Worm (Caenorhabditis elegans): ENCODE data around the gene F57A10.4.

Gene F57A10.4

DNA sequence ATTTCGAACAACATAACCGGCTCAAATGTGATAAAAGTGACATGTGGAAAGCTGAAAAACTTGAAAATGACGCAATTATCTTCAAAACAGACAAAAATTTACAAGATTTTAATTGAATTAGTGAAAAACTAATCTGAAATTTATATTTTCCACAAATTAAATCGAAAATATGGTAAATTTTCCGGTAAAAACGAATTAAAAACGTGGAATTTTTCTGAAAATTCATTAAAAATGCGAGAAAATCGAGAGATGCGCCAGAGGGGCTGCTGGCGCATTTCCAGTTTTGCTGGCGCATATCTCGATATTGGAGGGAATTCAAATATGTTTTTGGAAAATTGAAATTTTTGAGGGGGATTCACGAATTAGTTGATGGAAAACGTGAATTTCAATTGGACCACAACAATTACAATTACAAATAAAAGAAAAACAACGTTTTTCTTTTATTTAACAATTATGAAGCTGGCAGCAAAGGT, 3.1 kb upstream of the F57A10.4 start, which contains the start of the genes haf-3 and F57A10.2 (continued):
- TF ChIP-seq ceh-8 (GFP tag; optimal IDR thresholded peaks at IDR 0.05) (peak; percentile 86), mab-9 (GFP tag; IDR thresholded peaks at IDR 0.05) (peak; percentile 85), nhr-76 (tag; optimal IDR thresholded peaks at IDR 0.05) (no peak), pqm-1 (tag; optimal IDR thresholded peaks at IDR 0.05) (no peak), ztf-4 (tag; optimal IDR thresholded peaks at IDR 0.05) (peak; percentile 70), ces-1 (GFP tag; optimal IDR thresholded peaks at IDR 0.05) (no peak), ets-5 (GFP tag; IDR thresholded peaks at IDR 0.05) (no peak), Y116A8C.19 (tag; optimal IDR thresholded peaks at IDR 0.05; ENCODE audit: borderline replicate concordance) (no peak), lin-15B (tag; optimal IDR thresholded peaks at IDR 0.05) (peak; percentile 88), fkh-4 (tag; optimal IDR thresholded peaks at IDR 0.05; ENCODE audit: borderline replicate concordance) (peak; percentile 72), unc-98 (GFP tag; IDR thresholded peaks at IDR 0.05) (no peak), jun-1 (tag; optimal IDR thresholded peaks at IDR 0.05) (peak; percentile 82), lsy-2 (tag; optimal IDR thresholded peaks at IDR 0.05) (peak; percentile 94 to 95), nhr-47 (tag; optimal IDR thresholded peaks at IDR 0.05) (peak; percentile 97), unc-86 (tag; optimal IDR thresholded peaks at IDR 0.05) (peak; percentile 92), ceh-63 (GFP tag; optimal IDR thresholded peaks at IDR 0.05) (no peak), egl-27 (tag; optimal IDR thresholded peaks at IDR 0.05) (peak; percentile 9 to 69), C04F5.9 (tag; optimal IDR thresholded peaks at IDR 0.05) (peak; percentile 66), hlh-17 (GFP tag; optimal IDR thresholded peaks at IDR 0.05; ENCODE audit: borderline replicate concordance) (no peak), nhr-28 (tag; optimal IDR thresholded peaks at IDR 0.05) (peak; percentile 39), dpl-1 (GFP tag; optimal IDR thresholded peaks at IDR 0.05) (peak; percentile 99), C34B4.2 (tag; optimal IDR thresholded peaks at IDR 0.05) (peak; percentile 6), lin-14 (GFP tag; optimal IDR thresholded peaks at IDR 0.05) (peak; percentile 95), ama-1 (optimal IDR thresholded peaks at IDR 0.05) (peak; percentile 53), dsc-1 (tag; optimal IDR thresholded peaks at IDR 0.05) (peak; percentile 97), elt-2 (tag; optimal IDR thresholded peaks at IDR 0.05) (peak; percentile 80), fkh-10 (GFP tag; optimal IDR thresholded peaks at IDR 0.05) (peak; percentile 75), sptf-1 (tag; optimal IDR thresholded peaks at IDR 0.05) (no peak), grh-1 (GFP tag; IDR thresholded peaks at IDR 0.05) (peak; percentile 93), pax-3 (tag; optimal IDR thresholded peaks at IDR 0.05) (peak; percentile 80), lin-13 (GFP tag; optimal IDR thresholded peaks at IDR 0.05) (peak; percentile 91), swsn-7 (tag; optimal IDR thresholded peaks at IDR 0.05) (peak; percentile 95), elt-3 (tag; optimal IDR thresholded peaks at IDR 0.05) (peak in 5 of 6 experiments; percentile 25 to 90 (median 45)), snu-23 (GFP tag; optimal IDR thresholded peaks at IDR 0.05) (peak; percentile 97), efl-1 (optimal IDR thresholded peaks at IDR 0.05) (peak; percentile 97 to 99), efl-1 (GFP tag; optimal IDR thresholded peaks at IDR 0.05 in 1 of 2) (peak; percentile 99 to 100), hpl-2 (GFP tag; optimal IDR thresholded peaks at IDR 0.05) (peak; percentile 11), C16A3.4 (tag; optimal IDR thresholded peaks at IDR 0.05) (peak; percentile 90), isw-1 (GFP tag; IDR thresholded peaks at IDR 0.05) (peak; percentile 91), mef-2 (tag; optimal IDR thresholded peaks at IDR 0.05) (peak; percentile 45), tlp-1 (tag; optimal IDR thresholded peaks at IDR 0.05) (no peak), nhr-90 (tag; optimal IDR thresholded peaks at IDR 0.05; ENCODE audit: poor library complexity) (peak; percentile 96), irx-1 (tag; optimal IDR thresholded peaks at IDR 0.05) (peak; percentile 92), nhr-85 (tag) (peak; percentile 98), fkh-8 (tag; optimal IDR thresholded peaks at IDR 0.05) (peak; percentile 92), unc-30 (tag; optimal IDR thresholded peaks at IDR 0.05) (no peak), efl-3 (GFP tag; optimal IDR thresholded peaks at IDR 0.05) (peak; percentile 60), hlh-4 (tag; optimal IDR thresholded peaks at IDR 0.05) (no peak), aly-2 (tag; optimal IDR thresholded peaks at IDR 0.05) (peak; percentile 87), ceh-82 (tag; optimal IDR thresholded peaks at IDR 0.05) (peak; percentile 96 to 97 (median 97)), ceh-90 (tag; optimal IDR thresholded peaks at IDR 0.05) (peak; percentile 60), tbx-2 (tag; optimal IDR thresholded peaks at IDR 0.05) (peak; percentile 94), ceh-88 (GFP tag; IDR thresholded peaks at IDR 0.05) (peak; percentile 69; the same call in 1 of the 2 replicates)

All from whole organism, L1 larva.